Worm (Caenorhabditis elegans) whole organism, L2 larva: Measurements from ENCODE around the gene scd-2.

Source experiments
- alr-1 ChIP-seq: fragments of 150-350 bp; optimal IDR thresholded peaks from 2 replicates; lab custom pipeline; 2014; ENCODE audit warnings: missing biosample characterization, missing genetic modification characterization
- dmd-4 ChIP-seq: sonication (generic microtip); optimal IDR thresholded peaks from 2 replicates; lab custom pipeline; 2017; ENCODE audit warnings: missing biosample characterization, missing genetic modification characterization
- fos-1 ChIP-seq: fragments of 150-350 bp; optimal IDR thresholded peaks from 2 replicates; lab custom pipeline; 2014; ENCODE audit warnings: missing biosample characterization, missing genetic modification characterization
- lin-11 ChIP-seq: fragments of 150-350 bp; sonication (generic microtip); optimal IDR thresholded peaks from 2 replicates; lab custom pipeline; 2014; ENCODE audit warnings: missing biosample characterization, missing genetic modification characterization, inconsistent platforms, mixed read lengths
- lsy-2 ChIP-seq, 2 experiments: fragments of 150-350 bp in 1 of 2; sonication (generic microtip) in 1 of 2; optimal IDR thresholded peaks; 2 replicates each; lab custom pipeline; 2014 to 2017; ENCODE audit warnings: missing biosample characterization in 2 of 2, missing genetic modification characterization in 2 of 2
- mdl-1 ChIP-seq, 2 experiments: fragments of 150-350 bp in 1 of 2; sonication (generic microtip) in 1 of 2; optimal IDR thresholded peaks; 2 replicates each; lab custom pipeline; 2017; ENCODE audit warnings: missing biosample characterization in 2 of 2, missing genetic modification characterization in 2 of 2
- nhr-11 ChIP-seq: fragments of 150-350 bp; optimal IDR thresholded peaks from 2 replicates; lab custom pipeline; 2014; ENCODE audit warnings: missing biosample characterization, missing genetic modification characterization
- nhr-237 ChIP-seq: fragments of 150-350 bp; optimal IDR thresholded peaks from 2 replicates; lab custom pipeline; 2014; ENCODE audit warnings: missing biosample characterization, missing genetic modification characterization
- nhr-77 ChIP-seq: fragments of 150-350 bp; optimal IDR thresholded peaks from 2 replicates; lab custom pipeline; 2014; ENCODE audit warnings: missing biosample characterization, missing genetic modification characterization
- peb-1 ChIP-seq: fragments of 150-350 bp; optimal IDR thresholded peaks from 2 replicates; lab custom pipeline; 2014; ENCODE audit warnings: missing biosample characterization, missing genetic modification characterization
- snpc-4 ChIP-seq: fragments of 150-350 bp; optimal IDR thresholded peaks from 2 replicates; lab custom pipeline; 2014; ENCODE audit warnings: missing biosample characterization, missing genetic modification characterization
- unc-62 ChIP-seq: fragments of 150-350 bp; optimal IDR thresholded peaks from 2 replicates; lab custom pipeline; 2014; ENCODE audit warnings: missing biosample characterization, missing genetic modification reagents, missing genetic modification characterization

DNA sequence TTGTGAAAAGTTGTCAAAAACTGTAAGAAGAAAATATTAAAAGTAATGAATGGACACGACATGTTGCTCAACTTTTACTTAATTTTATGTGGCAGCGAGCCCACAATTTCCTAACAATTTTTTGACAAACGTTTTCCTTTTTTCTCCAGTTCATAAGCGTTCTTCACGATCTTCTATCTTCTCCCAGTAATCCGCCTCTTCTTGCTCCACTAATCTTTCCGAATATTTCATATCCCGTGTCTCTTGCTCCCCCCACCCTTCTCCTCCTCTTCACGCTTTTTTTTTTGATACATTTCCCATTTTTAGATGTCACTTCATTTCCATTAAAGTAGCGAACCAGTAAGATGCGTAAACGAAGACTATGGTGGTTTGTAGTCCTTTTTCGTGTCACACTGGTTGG lies at the start of gene scd-2:
- TF ChIP-seq peb-1 (tag; lab: Kevin White, UChicago) (no peak), lin-11 (tag; lab: Kevin White, UChicago) (no peak), dmd-4 (no peak), nhr-237 (tag; lab: Kevin White, UChicago) (no peak), nhr-77 (no peak), nhr-11 (tag; lab: Kevin White, UChicago) (no peak), lsy-2 (tag; optimal IDR thresholded peaks at IDR 0.05; lab: Kevin White, UChicago) (no peak), alr-1 (tag; lab: Kevin White, UChicago) (no peak), mdl-1 (tag; optimal IDR thresholded peaks at IDR 0.05; lab: Kevin White, UChicago) (no peak), snpc-4 (tag; lab: Kevin White, UChicago) (no peak), fos-1 (tag; lab: Kevin White, UChicago) (no peak), unc-62 (no peak)
